Worm (Caenorhabditis elegans): ENCODE results near the gene str-115.

The str-115 gene

ce11 chrV:11268791-11269190 lies at the start of gene str-115:
Gene str-115, plus strand, starts transcription at chrV:11269091.
- TF ChIP-seq gmeb-2 (tag; optimal IDR thresholded peaks at IDR 0.05), result no peak

- TF ChIP-seq elt-2 (tag; optimal IDR thresholded peaks at IDR 0.05), result peak; percentile 24
- TF ChIP-seq F13H6.1 (tag; optimal IDR thresholded peaks at IDR 0.05), result no peak
Measured at ce11 chrV:11220415-11220814, 48.5 kb upstream of the str-115 start.

ce11 chrV:11220936-11221335 lies 48.0 kb upstream of the str-115 start, which contains the start of gene T19B10.2:
Gene T19B10.2, plus strand, starts transcription at chrV:11221302.
- TF ChIP-seq lim-6 (tag; optimal IDR thresholded peaks at IDR 0.05), result no peak
- no peak for TF ChIP-seq dve-1 (tag; optimal IDR thresholded peaks at IDR 0.05)
- no peak for TF ChIP-seq lin-11 (tag; optimal IDR thresholded peaks at IDR 0.05)
- no peak for TF ChIP-seq ceh-14 (tag; optimal IDR thresholded peaks at IDR 0.05)
- TF ChIP-seq K02D7.2 (tag; optimal IDR thresholded peaks at IDR 0.05), result no peak
- TF ChIP-seq unc-3 (GFP tag; conservative IDR thresholded peaks at IDR 0.05), result no peak
- no peak for TF ChIP-seq unc-3 (tag; optimal IDR thresholded peaks at IDR 0.05)
- TF ChIP-seq fkh-6 (tag; optimal IDR thresholded peaks at IDR 0.05), result no peak
- TF ChIP-seq nhr-232 (tag; optimal IDR thresholded peaks at IDR 0.05), result no peak
- no peak for TF ChIP-seq pag-3 (tag; optimal IDR thresholded peaks at IDR 0.05; ENCODE audit: borderline replicate concordance)
- TF ChIP-seq ceh-48 (tag; optimal IDR thresholded peaks at IDR 0.05), result no peak
- no peak for TF ChIP-seq hlh-8 (tag; optimal IDR thresholded peaks at IDR 0.05)
- no peak for TF ChIP-seq sdc-2 (tag; optimal IDR thresholded peaks at IDR 0.05)
- no peak for TF ChIP-seq K09A11.1 (tag; optimal IDR thresholded peaks at IDR 0.05; ENCODE audit: insufficient read depth)
- TF ChIP-seq ceh-2 (tag; optimal IDR thresholded peaks at IDR 0.05), result no peak
- no peak for TF ChIP-seq ref-2 (tag; optimal IDR thresholded peaks at IDR 0.05)

- TF ChIP-seq lim-6 (tag; optimal IDR thresholded peaks at IDR 0.05) (no peak), elt-4 (tag; optimal IDR thresholded peaks at IDR 0.05) (no peak), unc-3 (GFP tag; conservative IDR thresholded peaks at IDR 0.05) (no peak), unc-3 (tag; optimal IDR thresholded peaks at IDR 0.05) (no peak), sdc-2 (tag; optimal IDR thresholded peaks at IDR 0.05) (no peak), ceh-31 (tag; optimal IDR thresholded peaks at IDR 0.05) (no peak)
Measured at ce11 chrV:11223698-11224097, 45.2 kb upstream of the str-115 start.

- no peak for TF ChIP-seq tbx-2 (tag; optimal IDR thresholded peaks at IDR 0.05)
- TF ChIP-seq unc-55 (GFP tag; optimal IDR thresholded peaks at IDR 0.05), result peak; percentile 81
- TF ChIP-seq elt-4 (tag; optimal IDR thresholded peaks at IDR 0.05), result no peak
Measured at ce11 chrV:11225981-11226380, 42.9 kb upstream of the str-115 start, which contains the start of gene bgal-1. Gene bgal-1, minus strand, starts transcription at chrV:11226018.

- no peak for TF ChIP-seq pha-4 (tag; optimal IDR thresholded peaks at IDR 0.05)
- no peak for TF ChIP-seq ceh-6 (GFP tag; optimal IDR thresholded peaks at IDR 0.05)
- TF ChIP-seq hlh-15 (tag; optimal IDR thresholded peaks at IDR 0.05), result no peak
- no peak for TF ChIP-seq odd-2 (tag; optimal IDR thresholded peaks at IDR 0.05)
- no peak for TF ChIP-seq Y22D7AL.16 (tag; optimal IDR thresholded peaks at IDR 0.05)
- TF ChIP-seq ceh-45 (GFP tag; IDR thresholded peaks at IDR 0.05), result no peak
- no peak for TF ChIP-seq fkh-6 (tag; optimal IDR thresholded peaks at IDR 0.05)
- peak; percentile 25 for TF ChIP-seq hlh-8 (tag; optimal IDR thresholded peaks at IDR 0.05)
- peak; percentile 31 for TF ChIP-seq unc-55 (GFP tag; optimal IDR thresholded peaks at IDR 0.05)
- peak; percentile 57 for TF ChIP-seq ceh-14 (tag; optimal IDR thresholded peaks at IDR 0.05)
- TF ChIP-seq hlh-13 (GFP tag; optimal IDR thresholded peaks at IDR 0.05), result no peak
- TF ChIP-seq madf-2 (tag; optimal IDR thresholded peaks at IDR 0.05), result no peak
- no peak for TF ChIP-seq syd-9 (tag; optimal IDR thresholded peaks at IDR 0.05)
- TF ChIP-seq unc-86 (tag; optimal IDR thresholded peaks at IDR 0.05), result no peak
- peak; percentile 45 for TF ChIP-seq F13H6.1 (tag; optimal IDR thresholded peaks at IDR 0.05)
- no peak for TF ChIP-seq mec-3 (tag; optimal IDR thresholded peaks at IDR 0.05; ENCODE audit: borderline replicate concordance)
- TF ChIP-seq ceh-34 (tag; optimal IDR thresholded peaks at IDR 0.05), result peak; percentile 90
- TF ChIP-seq ceh-48 (tag; optimal IDR thresholded peaks at IDR 0.05), result peak; percentile 93
- peak; percentile 38 for TF ChIP-seq ets-4 (tag; optimal IDR thresholded peaks at IDR 0.05)
- TF ChIP-seq pag-3 (tag; optimal IDR thresholded peaks at IDR 0.05; ENCODE audit: borderline replicate concordance), result no peak
- no peak for TF ChIP-seq C38D4.7 (GFP tag; optimal IDR thresholded peaks at IDR 0.05)
- TF ChIP-seq nhr-11 (tag; optimal IDR thresholded peaks at IDR 0.05), result no peak
- TF ChIP-seq che-1 (tag; optimal IDR thresholded peaks at IDR 0.05), result no peak
- TF ChIP-seq ceh-24 (tag; optimal IDR thresholded peaks at IDR 0.05), result no peak
- TF ChIP-seq gmeb-2 (tag; optimal IDR thresholded peaks at IDR 0.05), result no peak
- TF ChIP-seq hlh-6 (tag; optimal IDR thresholded peaks at IDR 0.05), result no peak
- peak; percentile 43 for TF ChIP-seq elt-2 (tag; optimal IDR thresholded peaks at IDR 0.05)
- TF ChIP-seq ceh-9 (tag; optimal IDR thresholded peaks at IDR 0.05), result no peak
Measured at ce11 chrV:11228653-11229173, 40.2 kb upstream of the str-115 start, which contains the start of gene pqn-70. Gene pqn-70, minus strand, starts transcription at chrV:11228703.
